Worm (Caenorhabditis elegans): Measurements from ENCODE around the gene srh-74.

Gene srh-74

ce11 chrV:11048678-11049077 is at the start of gene srh-74:
Gene srh-74 (minus strand): TSS chrV:11048778.
- TF ChIP-seq K09A11.1 (tag; optimal IDR thresholded peaks at IDR 0.05; ENCODE audit: insufficient read depth) (no peak), hlh-8 (tag; optimal IDR thresholded peaks at IDR 0.05) (no peak), ceh-22 (tag; optimal IDR thresholded peaks at IDR 0.05) (no peak), ceh-34 (tag; optimal IDR thresholded peaks at IDR 0.05) (no peak), nfya-1 (tag; optimal IDR thresholded peaks at IDR 0.05) (no peak), pha-2 (tag; optimal IDR thresholded peaks at IDR 0.05) (no peak)

DNA sequence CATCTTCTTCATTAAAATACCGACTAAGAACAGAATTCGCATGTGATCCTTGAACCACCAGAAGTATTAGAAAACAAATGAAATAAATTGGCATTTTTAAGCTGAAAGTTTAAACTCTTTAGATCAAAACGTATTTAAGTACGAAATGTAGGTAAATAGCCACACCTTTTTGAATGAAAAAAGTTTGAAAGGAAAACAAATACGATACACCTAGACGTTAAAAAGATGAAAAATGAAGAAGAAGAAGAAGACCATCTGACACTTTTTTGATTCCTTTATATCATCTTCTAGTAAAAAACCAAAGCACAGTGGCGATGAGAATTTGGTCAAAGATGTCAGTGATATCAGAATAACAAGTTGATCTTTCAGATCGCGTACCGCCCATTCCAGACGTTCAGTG is 47.3 kb upstream of the srh-74 start, which contains the start of gene Y42A5A.3:
TSS of gene Y42A5A.3 (minus strand) at position 101 of the 400 bp plus-strand sequence.
- TF ChIP-seq syd-9 (tag; optimal IDR thresholded peaks at IDR 0.05), result no peak
- TF ChIP-seq fax-1 (tag; optimal IDR thresholded peaks at IDR 0.05), result no peak
- TF ChIP-seq ceh-2 (tag; optimal IDR thresholded peaks at IDR 0.05), result no peak
- TF ChIP-seq T23F11.4 (GFP tag; optimal IDR thresholded peaks at IDR 0.05), result no peak
- TF ChIP-seq pha-4 (tag; optimal IDR thresholded peaks at IDR 0.05), result no peak
- TF ChIP-seq dmd-4 (tag; optimal IDR thresholded peaks at IDR 0.05; ENCODE audit: borderline replicate concordance), result no peak

DNA sequence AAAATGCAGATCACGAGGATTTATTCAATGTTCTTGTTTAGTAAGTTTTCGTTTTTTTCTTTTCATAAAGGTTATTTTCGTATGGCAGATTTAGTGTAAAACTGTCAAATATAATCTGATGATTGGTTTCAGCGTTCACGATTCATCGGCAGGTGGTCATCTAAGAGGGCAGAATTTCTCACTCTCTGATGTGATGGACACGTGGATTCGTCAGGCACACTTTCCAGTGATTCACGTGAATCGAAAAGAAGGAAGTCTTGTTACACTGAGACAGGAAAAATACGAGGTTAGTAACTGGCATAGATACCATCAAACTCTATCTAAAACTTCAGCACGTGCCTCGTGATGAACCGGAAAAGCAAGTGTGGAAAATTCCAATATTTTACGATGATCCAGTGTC is 46.1 kb upstream of the srh-74 start:
- no peak for TF ChIP-seq syd-9 (tag; optimal IDR thresholded peaks at IDR 0.05)
- TF ChIP-seq ceh-9 (tag; optimal IDR thresholded peaks at IDR 0.05), result no peak
- no peak for TF ChIP-seq T23F11.4 (GFP tag; optimal IDR thresholded peaks at IDR 0.05)
- TF ChIP-seq pros-1 (tag; optimal IDR thresholded peaks at IDR 0.05), result no peak
- no peak for TF ChIP-seq pat-9 (tag; optimal IDR thresholded peaks at IDR 0.05)
- no peak for TF ChIP-seq ama-1 (optimal IDR thresholded peaks at IDR 0.05)
- TF ChIP-seq fkh-6 (tag; optimal IDR thresholded peaks at IDR 0.05), result no peak
- no peak for TF ChIP-seq unc-3 (GFP tag; conservative IDR thresholded peaks at IDR 0.05)
- no peak for TF ChIP-seq unc-3 (tag; optimal IDR thresholded peaks at IDR 0.05)
- TF ChIP-seq sox-2 (GFP tag; IDR thresholded peaks at IDR 0.05), result no peak
- TF ChIP-seq tbx-2 (tag; optimal IDR thresholded peaks at IDR 0.05), result no peak
- TF ChIP-seq nhr-232 (tag; optimal IDR thresholded peaks at IDR 0.05), result no peak
- no peak for TF ChIP-seq ets-4 (tag; optimal IDR thresholded peaks at IDR 0.05)
- no peak for TF ChIP-seq unc-55 (GFP tag; optimal IDR thresholded peaks at IDR 0.05)
- no peak for TF ChIP-seq ceh-2 (tag; optimal IDR thresholded peaks at IDR 0.05)
- TF ChIP-seq ceh-34 (tag; optimal IDR thresholded peaks at IDR 0.05), result no peak
- no peak for TF ChIP-seq ceh-18 (tag; optimal IDR thresholded peaks at IDR 0.05)

ce11 chrV:11093163-11094091 is 44.8 kb upstream of the srh-74 start, which contains the start of gene lact-8:
Gene lact-8 (minus strand): TSS chrV:11093607.
- TF ChIP-seq eyg-1 (tag; optimal IDR thresholded peaks at IDR 0.05) (no peak), rnt-1 (tag; optimal IDR thresholded peaks at IDR 0.05) (peak; percentile 69)

ce11 chrV:11087519-11087998 is 39.0 kb upstream of the srh-74 start, which contains the start of gene Y42A5A.1:
Gene Y42A5A.1 (plus strand): TSS chrV:11087948.
- TF ChIP-seq pag-3 (tag; optimal IDR thresholded peaks at IDR 0.05; ENCODE audit: borderline replicate concordance), result no peak
- TF ChIP-seq syd-9 (tag; optimal IDR thresholded peaks at IDR 0.05), result no peak
- no peak for TF ChIP-seq fkh-6 (tag; optimal IDR thresholded peaks at IDR 0.05)
- no peak for TF ChIP-seq dve-1 (tag; optimal IDR thresholded peaks at IDR 0.05)
- no peak for TF ChIP-seq ceh-45 (GFP tag; IDR thresholded peaks at IDR 0.05)
- TF ChIP-seq sox-4 (tag; optimal IDR thresholded peaks at IDR 0.05), result no peak
- TF ChIP-seq ceh-18 (tag; optimal IDR thresholded peaks at IDR 0.05), result no peak
- no peak for TF ChIP-seq zip-5 (tag; optimal IDR thresholded peaks at IDR 0.05)
- TF ChIP-seq ets-4 (tag; optimal IDR thresholded peaks at IDR 0.05), result no peak
- TF ChIP-seq unc-86 (tag; optimal IDR thresholded peaks at IDR 0.05), result no peak

Measured in whole organism, late embryonic.